Worm (Caenorhabditis elegans): ENCODE measurements around the gene ZK1010.12.

ce11 chrIII:12972398-12972797 is 18.7 kb upstream of the ZK1010.12 start, which contains the start of gene bckd-1A:
- TF ChIP-seq ama-1 (optimal IDR thresholded peaks at IDR 0.05) (no peak), ceh-9 (tag; optimal IDR thresholded peaks at IDR 0.05) (no peak), ahr-1 (tag; optimal IDR thresholded peaks at IDR 0.05) (no peak), fkh-6 (tag; optimal IDR thresholded peaks at IDR 0.05) (no peak), nhr-11 (tag; optimal IDR thresholded peaks at IDR 0.05) (no peak), fkh-10 (GFP tag; optimal IDR thresholded peaks at IDR 0.05) (no peak), elt-4 (tag; optimal IDR thresholded peaks at IDR 0.05) (no peak), syd-9 (tag; optimal IDR thresholded peaks at IDR 0.05) (no peak), sox-4 (tag; optimal IDR thresholded peaks at IDR 0.05) (no peak), pqm-1 (tag; optimal IDR thresholded peaks at IDR 0.05) (no peak), ceh-6 (GFP tag; optimal IDR thresholded peaks at IDR 0.05) (no peak)

All from whole organism, late embryonic.